Worm (Caenorhabditis elegans): ENCODE data around the gene nhr-106.
A peak's percentile ranks its signal among the peaks of the same experiment; 100 is the strongest.

nhr-106 gene

ce11 chrV:527602-528001, 38.2 kb downstream of the nhr-106 start, which contains the start of gene srw-108:
srw-108 (plus strand) TSS chrV:527902.
- TF ChIP-seq ref-1 (GFP tag; conservative IDR thresholded peaks at IDR 0.05) = no peak
- no peak for TF ChIP-seq klf-2 (GFP tag; conservative IDR thresholded peaks at IDR 0.05)
- TF ChIP-seq ztf-29 (GFP tag; IDR thresholded peaks at IDR 0.05) = no peak
- TF ChIP-seq tab-1 (GFP tag; IDR thresholded peaks at IDR 0.05) = no peak
- TF ChIP-seq med-1 (GFP tag; optimal IDR thresholded peaks at IDR 0.05; ENCODE audit: insufficient read depth) = no peak
- no peak for TF ChIP-seq T22C8.4 (GFP tag; IDR thresholded peaks at IDR 0.05)
- no peak for TF ChIP-seq flt-1 (GFP tag; IDR thresholded peaks at IDR 0.05)
- TF ChIP-seq cog-1 (tag; optimal IDR thresholded peaks at IDR 0.05) = no peak
- no peak for TF ChIP-seq ztf-23 (GFP tag; IDR thresholded peaks at IDR 0.05)

DNA sequence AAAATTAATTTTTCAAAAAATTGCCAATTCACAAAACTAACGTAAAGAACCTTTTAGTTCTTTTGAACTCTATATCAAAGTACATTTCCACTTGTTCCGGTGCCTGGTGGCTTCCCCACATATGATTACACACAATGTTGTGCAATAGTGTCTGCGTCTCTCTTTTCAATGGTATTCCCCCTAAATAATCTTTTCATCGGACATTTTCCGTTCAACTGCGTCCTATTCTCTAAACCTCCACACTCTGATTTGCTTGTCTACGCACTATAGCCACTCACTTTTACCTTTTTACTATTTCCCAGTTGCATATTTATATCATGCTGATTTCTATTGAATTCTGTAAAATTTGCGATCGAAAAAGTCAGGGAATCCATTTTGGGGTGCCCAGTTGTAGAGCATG, 42.6 kb downstream of the nhr-106 start, which contains the start of gene nhr-58:
TSS of gene nhr-58 (plus strand) at position 214 of the 400 bp plus-strand sequence.
- TF ChIP-seq ztf-29 (GFP tag; IDR thresholded peaks at IDR 0.05) (0 out of 2 replicates have a peak, but pooled peaks have one; percentile 10), klf-2 (GFP tag; conservative IDR thresholded peaks at IDR 0.05) (no peak), med-1 (GFP tag; optimal IDR thresholded peaks at IDR 0.05; ENCODE audit: insufficient read depth) (no peak), ztf-23 (GFP tag; IDR thresholded peaks at IDR 0.05) (no peak), tab-1 (GFP tag; IDR thresholded peaks at IDR 0.05) (no peak), cog-1 (tag; optimal IDR thresholded peaks at IDR 0.05) (peak; percentile 47)

ce11 chrV:534176-534575, 44.8 kb downstream of the nhr-106 start, which contains the start of gene nhr-132:
nhr-132 (plus strand) TSS chrV:534446.
- no peak for TF ChIP-seq T22C8.4 (GFP tag; IDR thresholded peaks at IDR 0.05)
- TF ChIP-seq med-1 (GFP tag; optimal IDR thresholded peaks at IDR 0.05; ENCODE audit: insufficient read depth) = no peak
- TF ChIP-seq flt-1 (GFP tag; IDR thresholded peaks at IDR 0.05) = no peak
- no peak for TF ChIP-seq tab-1 (GFP tag; IDR thresholded peaks at IDR 0.05)
- TF ChIP-seq ref-1 (GFP tag; conservative IDR thresholded peaks at IDR 0.05) = no peak
- TF ChIP-seq ztf-29 (GFP tag; IDR thresholded peaks at IDR 0.05) = no peak
- no peak for TF ChIP-seq klf-2 (GFP tag; conservative IDR thresholded peaks at IDR 0.05)
- no peak for TF ChIP-seq ztf-23 (GFP tag; IDR thresholded peaks at IDR 0.05)
- TF ChIP-seq cog-1 (tag; optimal IDR thresholded peaks at IDR 0.05) = no peak

DNA sequence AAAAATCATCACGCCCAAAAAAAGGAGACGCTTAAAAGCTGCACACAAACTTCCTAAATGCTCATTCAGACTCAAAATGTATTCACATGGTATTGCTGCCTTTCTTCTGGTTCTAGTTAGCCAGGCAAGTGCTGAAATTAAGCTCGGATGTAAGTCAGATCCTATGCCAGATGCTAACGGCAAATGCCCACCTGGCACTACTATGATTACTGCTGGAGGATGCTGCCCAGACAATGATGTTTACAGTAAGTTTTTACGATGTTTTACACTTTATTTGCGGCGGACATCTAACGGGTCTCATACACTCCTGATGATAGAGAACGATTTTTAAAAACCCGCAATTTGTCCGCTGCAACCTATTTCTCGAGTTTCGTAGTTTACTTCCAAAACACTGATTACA, 47.2 kb downstream of the nhr-106 start, which contains the start of gene C14C6.5:
TSS of gene C14C6.5 (plus strand) at position 58 of the 400 bp plus-strand sequence.
- TF ChIP-seq T22C8.4 (GFP tag; IDR thresholded peaks at IDR 0.05) = no peak
- TF ChIP-seq klf-2 (GFP tag; conservative IDR thresholded peaks at IDR 0.05) = no peak
- no peak for TF ChIP-seq cog-1 (tag; optimal IDR thresholded peaks at IDR 0.05)
- no peak for TF ChIP-seq ztf-29 (GFP tag; IDR thresholded peaks at IDR 0.05)
- no peak for TF ChIP-seq ref-1 (GFP tag; conservative IDR thresholded peaks at IDR 0.05)
- TF ChIP-seq tab-1 (GFP tag; IDR thresholded peaks at IDR 0.05) = no peak
- TF ChIP-seq flt-1 (GFP tag; IDR thresholded peaks at IDR 0.05) = no peak

ce11 chrV:539040-539510, 49.7 kb downstream of the nhr-106 start, which contains the start of gene nhr-155:
nhr-155 (plus strand) TSS chrV:539460.
- TF ChIP-seq ztf-23 (GFP tag; IDR thresholded peaks at IDR 0.05) (no peak), med-1 (GFP tag; optimal IDR thresholded peaks at IDR 0.05; ENCODE audit: insufficient read depth) (no peak), cog-1 (tag; optimal IDR thresholded peaks at IDR 0.05) (no peak), ztf-29 (GFP tag; IDR thresholded peaks at IDR 0.05) (no peak), T22C8.4 (GFP tag; IDR thresholded peaks at IDR 0.05) (no peak), ref-1 (GFP tag; conservative IDR thresholded peaks at IDR 0.05) (no peak), flt-1 (GFP tag; IDR thresholded peaks at IDR 0.05) (no peak), klf-2 (GFP tag; conservative IDR thresholded peaks at IDR 0.05) (no peak)

Data from whole organism, midembryonic.